Fruit fly (Drosophila melanogaster): ENCODE measurements around the gene mip130.

Gene mip130

dm6 chrX:1907727-1908264 lies at the start of gene mip130:
TSS of gene mip130 (plus strand) at chrX:1908239.
- TF ChIP-seq pan (optimal IDR thresholded peaks at IDR 0.05), result no peak
- no peak for TF ChIP-seq EcR (GFP tag; optimal IDR thresholded peaks at IDR 0.05)
- no peak for TF ChIP-seq psq (optimal IDR thresholded peaks at IDR 0.05)
- no peak for TF ChIP-seq CG8478 (optimal IDR thresholded peaks at IDR 0.05)
- TF ChIP-seq usp (GFP tag; optimal IDR thresholded peaks at IDR 0.05), result no peak
- no peak for TF ChIP-seq Dll (optimal IDR thresholded peaks at IDR 0.05)

dm6 chrX:1858867-1859266 lies 49.2 kb upstream of the mip130 start, which contains the start of gene Lamtor5:
TSS of gene Lamtor5 (minus strand) at chrX:1858971.
- TF ChIP-seq CG8478 (optimal IDR thresholded peaks at IDR 0.05) (no peak), Dll (optimal IDR thresholded peaks at IDR 0.05) (no peak), psq (optimal IDR thresholded peaks at IDR 0.05) (no peak), EcR (GFP tag; optimal IDR thresholded peaks at IDR 0.05) (no peak), pan (optimal IDR thresholded peaks at IDR 0.05) (no peak), usp (GFP tag; optimal IDR thresholded peaks at IDR 0.05) (no peak)

DNA sequence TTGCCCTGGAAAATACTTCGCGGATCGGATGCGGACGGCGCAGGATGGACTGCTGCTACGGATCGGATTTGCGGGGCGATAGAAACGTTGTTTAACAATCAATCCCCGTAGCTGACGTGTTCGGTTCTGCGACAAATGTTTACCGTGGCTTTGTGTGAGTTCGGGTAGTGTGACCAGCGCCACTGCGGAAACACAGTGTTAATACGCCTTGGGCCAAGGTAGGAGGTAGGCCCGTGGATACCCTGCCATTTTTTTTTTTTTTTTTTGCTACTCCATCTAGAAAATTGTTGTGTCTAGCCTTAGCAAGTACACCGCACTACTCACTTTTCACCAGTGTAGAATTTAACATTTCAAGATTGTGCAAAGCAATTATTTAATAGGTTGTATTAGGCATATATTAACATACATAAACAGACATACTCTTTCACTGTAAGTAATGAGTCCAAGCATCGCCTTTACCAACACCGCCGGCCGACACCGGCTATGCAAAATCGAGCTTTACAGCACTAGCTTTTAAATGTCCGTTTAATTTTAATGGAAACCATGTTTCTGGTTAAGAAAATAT lies 46.3 kb upstream of the mip130 start, which contains the start of gene deltaCOP:
Gene deltaCOP (minus strand): TSS at position 171 of the 565 bp plus-strand sequence.
- no peak for TF ChIP-seq usp (GFP tag; optimal IDR thresholded peaks at IDR 0.05)
- peak; percentile 70 for TF ChIP-seq pan (optimal IDR thresholded peaks at IDR 0.05)
- TF ChIP-seq CG8478 (optimal IDR thresholded peaks at IDR 0.05), result no peak
- no peak for TF ChIP-seq EcR (GFP tag; optimal IDR thresholded peaks at IDR 0.05)
- no peak for TF ChIP-seq Dll (optimal IDR thresholded peaks at IDR 0.05)

- no peak for TF ChIP-seq pan (optimal IDR thresholded peaks at IDR 0.05)
- no peak for TF ChIP-seq CG8478 (optimal IDR thresholded peaks at IDR 0.05)
- TF ChIP-seq usp (GFP tag; optimal IDR thresholded peaks at IDR 0.05), result no peak
- no peak for TF ChIP-seq psq (optimal IDR thresholded peaks at IDR 0.05)
- no peak for TF ChIP-seq Dll (optimal IDR thresholded peaks at IDR 0.05)
- TF ChIP-seq EcR (GFP tag; optimal IDR thresholded peaks at IDR 0.05), result no peak
Measured at dm6 chrX:1865673-1866072, 42.4 kb upstream of the mip130 start, which contains the start of the genes Gcna and MED18. TSS of gene Gcna (minus strand) at chrX:1865835. TSS of gene MED18 (plus strand) at chrX:1865909.

- TF ChIP-seq EcR (GFP tag; optimal IDR thresholded peaks at IDR 0.05) (no peak), CG8478 (optimal IDR thresholded peaks at IDR 0.05) (no peak), psq (optimal IDR thresholded peaks at IDR 0.05) (no peak), Dll (optimal IDR thresholded peaks at IDR 0.05) (no peak), usp (GFP tag; optimal IDR thresholded peaks at IDR 0.05) (no peak), pan (optimal IDR thresholded peaks at IDR 0.05) (no peak)
Measured at dm6 chrX:1868586-1869111, 39.4 kb upstream of the mip130 start, which contains the start of the genes CG14803 and Pex5. TSS of gene CG14803 (plus strand) at chrX:1868870. TSS of gene Pex5 (minus strand) at chrX:1869061.

DNA sequence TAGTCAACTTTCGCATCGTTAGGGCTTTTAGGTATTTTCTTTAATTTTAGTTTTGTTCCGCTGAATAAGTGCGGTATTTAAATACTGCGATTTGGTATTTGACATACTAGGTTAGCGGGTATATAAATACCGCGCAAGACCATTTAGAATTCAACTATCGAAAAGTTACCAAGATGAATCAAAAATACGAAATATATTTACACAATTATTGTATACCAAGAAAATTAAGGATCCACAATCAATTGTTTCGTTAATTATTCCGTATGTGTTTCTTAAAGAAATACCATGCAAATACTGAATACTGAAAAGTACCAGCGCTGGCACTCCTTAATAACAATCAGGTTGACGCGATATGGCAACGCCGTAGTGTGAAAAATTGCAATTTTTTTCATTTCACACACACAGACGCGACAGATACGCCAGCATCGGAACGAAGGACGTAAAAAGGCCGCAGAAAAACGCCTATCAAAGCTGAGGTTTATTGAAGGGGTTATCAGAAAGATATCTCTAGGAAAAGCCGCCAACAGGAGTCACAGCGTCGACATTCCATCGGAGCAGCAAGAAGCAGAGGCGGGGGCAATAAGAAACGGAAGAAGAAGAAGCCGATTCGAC lies 34.4 kb upstream of the mip130 start, which contains the start of the genes Pgam5 and Vps26:
Gene Pgam5 (minus strand): TSS at position 51 of the 612 bp plus-strand sequence.
Gene Vps26 (plus strand): TSS at position 339 of the 612 bp plus-strand sequence.
- no peak for TF ChIP-seq pan (optimal IDR thresholded peaks at IDR 0.05)
- no peak for TF ChIP-seq Dll (optimal IDR thresholded peaks at IDR 0.05)
- TF ChIP-seq CG8478 (optimal IDR thresholded peaks at IDR 0.05), result no peak
- no peak for TF ChIP-seq usp (GFP tag; optimal IDR thresholded peaks at IDR 0.05)
- no peak for TF ChIP-seq EcR (GFP tag; optimal IDR thresholded peaks at IDR 0.05)
- TF ChIP-seq psq (optimal IDR thresholded peaks at IDR 0.05), result no peak

dm6 chrX:1877107-1877736 lies 30.8 kb upstream of the mip130 start, which contains the start of the genes CG14817 and CG14805:
TSS of gene CG14817 (minus strand) at chrX:1877270.
TSS of gene CG14805 (plus strand) at chrX:1877317.
- no peak for TF ChIP-seq CG8478 (optimal IDR thresholded peaks at IDR 0.05)
- TF ChIP-seq psq (optimal IDR thresholded peaks at IDR 0.05), result no peak
- TF ChIP-seq pan (optimal IDR thresholded peaks at IDR 0.05), result no peak
- TF ChIP-seq EcR (GFP tag; optimal IDR thresholded peaks at IDR 0.05), result no peak
- no peak for TF ChIP-seq Dll (optimal IDR thresholded peaks at IDR 0.05)
- no peak for TF ChIP-seq usp (GFP tag; optimal IDR thresholded peaks at IDR 0.05)

- TF ChIP-seq psq (optimal IDR thresholded peaks at IDR 0.05) (no peak), Dll (optimal IDR thresholded peaks at IDR 0.05) (no peak), CG8478 (optimal IDR thresholded peaks at IDR 0.05) (no peak), pan (optimal IDR thresholded peaks at IDR 0.05) (no peak), usp (GFP tag; optimal IDR thresholded peaks at IDR 0.05) (no peak)
Measured at dm6 chrX:1879606-1880110, 28.4 kb upstream of the mip130 start, which contains the start of gene CG14818. TSS of gene CG14818 (minus strand) at chrX:1879774.

DNA sequence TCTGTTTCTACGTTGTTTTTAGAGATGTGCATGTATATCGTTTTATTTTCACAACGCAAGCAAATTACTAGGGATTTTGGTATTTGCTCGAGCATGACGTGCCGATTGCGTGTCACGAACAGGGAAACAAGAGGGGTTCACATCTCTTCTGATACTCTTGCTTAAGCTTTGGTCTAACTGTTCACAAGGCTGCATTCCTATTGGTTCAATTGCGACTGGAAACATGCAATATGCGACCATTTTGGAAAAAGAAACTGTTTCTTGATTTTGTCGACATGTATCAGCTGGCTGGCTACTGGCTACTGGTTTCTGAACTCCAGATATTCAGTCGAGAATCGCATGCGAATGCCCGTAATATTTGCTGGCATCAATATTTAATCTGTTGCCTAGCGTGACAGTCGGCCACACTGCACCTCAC lies 27.9 kb upstream of the mip130 start, which contains the start of gene Coa8:
Gene Coa8 (plus strand): TSS at position 144 of the 418 bp plus-strand sequence.
- no peak for TF ChIP-seq Dll (optimal IDR thresholded peaks at IDR 0.05)
- no peak for TF ChIP-seq usp (GFP tag; optimal IDR thresholded peaks at IDR 0.05)

dm6 chrX:1880779-1881178 lies 27.3 kb upstream of the mip130 start:
- no peak for TF ChIP-seq Dll (optimal IDR thresholded peaks at IDR 0.05)

- no peak for TF ChIP-seq pan (optimal IDR thresholded peaks at IDR 0.05)
- no peak for TF ChIP-seq Dll (optimal IDR thresholded peaks at IDR 0.05)
- TF ChIP-seq usp (GFP tag; optimal IDR thresholded peaks at IDR 0.05), result no peak
- no peak for TF ChIP-seq EcR (GFP tag; optimal IDR thresholded peaks at IDR 0.05)
- TF ChIP-seq CG8478 (optimal IDR thresholded peaks at IDR 0.05), result no peak
- no peak for TF ChIP-seq psq (optimal IDR thresholded peaks at IDR 0.05)
Measured at dm6 chrX:1889926-1890325, 18.1 kb upstream of the mip130 start, which contains the start of the genes trr and mRpL16. TSS of gene trr (minus strand) at chrX:1889950. TSS of gene mRpL16 (plus strand) at chrX:1890256.

Data from whole organism.